Worm (Caenorhabditis elegans) whole organism, L2 larva: ENCODE measurements around the gene R08C7.8.

Source experiments
- blmp-1 ChIP-seq: sonication (generic microtip); optimal IDR thresholded peaks from 2 replicates; lab custom pipeline; 2017; ENCODE audit warnings: missing genetic modification characterization, mild to moderate bottlenecking, missing compliant biosample characterization, antibody characterized with exemption, moderate library complexity; ENCODE audit not compliant: insufficient read depth
- ceh-16 ChIP-seq: fragments of 150-350 bp; optimal IDR thresholded peaks from 2 replicates; lab custom pipeline; 2014; ENCODE audit warnings: missing biosample characterization, missing genetic modification characterization
- dmd-4 ChIP-seq: sonication (generic microtip); optimal IDR thresholded peaks from 2 replicates; lab custom pipeline; 2017; ENCODE audit warnings: missing biosample characterization, missing genetic modification characterization
- elt-1 ChIP-seq: fragments of 150-350 bp; optimal IDR thresholded peaks from 2 replicates; lab custom pipeline; 2014; ENCODE audit warnings: missing biosample characterization, missing genetic modification characterization
- gmeb-1 ChIP-seq: fragments of 150-350 bp; optimal IDR thresholded peaks from 2 replicates; lab custom pipeline; 2014; ENCODE audit warnings: missing biosample characterization, missing genetic modification characterization
- lsy-2 ChIP-seq, 2 experiments: fragments of 150-350 bp in 1 of 2; sonication (generic microtip) in 1 of 2; optimal IDR thresholded peaks; 2 replicates each; lab custom pipeline; 2014 to 2017; ENCODE audit warnings: missing biosample characterization in 2 of 2, missing genetic modification characterization in 2 of 2
- nhr-11 ChIP-seq: fragments of 150-350 bp; optimal IDR thresholded peaks from 2 replicates; lab custom pipeline; 2014; ENCODE audit warnings: missing biosample characterization, missing genetic modification characterization
- nhr-25 ChIP-seq: fragments of 150-350 bp; sonication (generic microtip); optimal IDR thresholded peaks from 3 replicates; lab custom pipeline; 2014; ENCODE audit warnings: missing biosample characterization, missing genetic modification characterization
- peb-1 ChIP-seq: fragments of 150-350 bp; optimal IDR thresholded peaks from 2 replicates; lab custom pipeline; 2014; ENCODE audit warnings: missing biosample characterization, missing genetic modification characterization
- skn-1 ChIP-seq: sonication (generic microtip); optimal IDR thresholded peaks from 2 replicates; lab custom pipeline; 2017; ENCODE audit warnings: missing biosample characterization, missing genetic modification characterization
- unc-62 ChIP-seq: fragments of 150-350 bp; optimal IDR thresholded peaks from 2 replicates; lab custom pipeline; 2014; ENCODE audit warnings: missing biosample characterization, missing genetic modification reagents, missing genetic modification characterization
- zag-1 ChIP-seq: fragments of 150-350 bp; optimal IDR thresholded peaks from 2 replicates; lab custom pipeline; 2014; ENCODE audit warnings: missing biosample characterization, missing genetic modification characterization

DNA sequence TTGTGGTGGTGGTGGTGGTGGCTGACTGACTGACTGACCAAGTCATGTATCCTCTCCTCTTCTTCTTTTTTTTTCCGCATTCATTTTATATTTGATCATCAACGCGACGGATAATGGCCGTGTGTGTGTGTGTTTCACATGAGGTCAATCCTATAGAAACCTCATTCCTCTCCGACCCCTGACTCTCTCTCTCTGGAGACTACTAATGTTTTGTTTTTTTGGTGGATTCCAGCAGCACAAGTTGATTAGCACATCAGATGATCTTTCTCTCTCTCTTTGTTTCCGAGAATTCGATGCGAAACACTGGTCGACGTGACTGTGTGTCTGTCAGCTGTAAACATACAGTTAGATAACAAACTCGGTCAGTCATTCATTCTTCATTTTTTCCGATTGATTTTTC lies 29.2 kb downstream of the R08C7.8 start, which contains the start of gene Y24D9A.7:
- no peak for TF ChIP-seq ceh-16 (tag; lab: Kevin White, UChicago)
- TF ChIP-seq zag-1 (tag; lab: Kevin White, UChicago), result no peak
- TF ChIP-seq unc-62 (GFP tag; lab: Kevin White, UChicago), result no peak
- TF ChIP-seq lsy-2 (tag; optimal IDR thresholded peaks at IDR 0.05; lab: Kevin White, UChicago), result peak in 1 of 2 experiments; percentile 8
- TF ChIP-seq blmp-1 (tag; lab: Kevin White, UChicago), result no peak
- no peak for TF ChIP-seq elt-1 (tag; lab: Kevin White, UChicago)
- peak; percentile 17 for TF ChIP-seq gmeb-1 (tag; lab: Kevin White, UChicago)
- no peak for TF ChIP-seq dmd-4 (tag; lab: Kevin White, UChicago)
- no peak for TF ChIP-seq nhr-11
- TF ChIP-seq nhr-25 (tag; lab: Kevin White, UChicago), result no peak
- no peak for TF ChIP-seq skn-1
- no peak for TF ChIP-seq peb-1
